Worm (Caenorhabditis elegans): Measurements from ENCODE around the gene F32G8.2.

The F32G8.2 gene

ce11 chrV:10546749-10547148, 3.1 kb upstream of the F32G8.2 start, which contains the start of gene F25D1.5:
F25D1.5 (minus strand) TSS chrV:10546783.
- TF ChIP-seq unc-62 (GFP tag; optimal IDR thresholded peaks at IDR 0.05): no peak

ce11 chrV:10548981-10549380, 836 bp upstream of the F32G8.2 start, which contains the start of gene srd-34:
srd-34 (minus strand) TSS chrV:10549081.
- no peak for TF ChIP-seq unc-62 (GFP tag; optimal IDR thresholded peaks at IDR 0.05)

ce11 chrV:10555239-10555638, 5.4 kb downstream of the F32G8.2 start, which contains the start of gene F32G8.3:
F32G8.3 (minus strand) TSS chrV:10555339.
- TF ChIP-seq unc-62 (GFP tag; optimal IDR thresholded peaks at IDR 0.05): no peak

ce11 chrV:10556362-10556761, 6.5 kb downstream of the F32G8.2 start:
- TF ChIP-seq unc-62 (GFP tag; optimal IDR thresholded peaks at IDR 0.05): no peak

DNA sequence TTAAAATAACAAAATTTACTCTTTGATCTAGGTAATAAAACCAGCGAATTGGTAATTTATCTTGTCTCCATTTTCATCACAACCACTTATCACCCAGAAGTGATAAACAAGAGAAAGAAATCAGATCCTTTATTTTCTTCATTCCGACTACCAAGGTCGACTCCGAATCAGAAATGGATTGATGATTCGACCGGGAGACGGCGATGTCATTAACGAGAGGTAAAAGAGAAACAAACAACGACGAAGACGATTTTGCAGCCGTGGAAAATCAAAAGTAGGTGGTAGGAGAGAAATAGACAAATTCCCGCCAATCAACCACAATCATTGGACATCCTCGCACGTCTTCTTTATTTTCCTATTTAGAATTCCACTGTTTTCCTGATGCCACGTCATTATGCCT, 7.3 kb downstream of the F32G8.2 start:
- TF ChIP-seq unc-62 (GFP tag; optimal IDR thresholded peaks at IDR 0.05): no peak

DNA sequence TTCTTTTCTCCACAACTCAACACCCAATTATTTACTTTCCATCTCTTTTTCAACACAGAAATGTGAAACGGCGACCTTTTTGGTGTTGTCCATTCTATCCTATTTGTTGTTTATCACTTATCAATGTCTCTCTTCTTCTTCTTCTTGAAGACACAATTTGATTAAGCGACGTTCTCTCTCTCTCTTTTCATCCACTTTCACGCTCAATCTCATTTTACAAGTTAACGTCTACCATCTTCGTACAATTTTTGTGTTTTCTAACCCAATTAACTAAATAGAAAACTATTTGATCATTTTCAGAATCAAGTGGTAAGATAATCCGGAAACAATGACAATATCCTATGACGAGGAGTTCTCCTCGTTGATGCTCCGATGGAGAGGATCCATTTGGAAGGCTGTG, 7.9 kb downstream of the F32G8.2 start, which contains the start of gene best-14:
Gene best-14 (plus strand): TSS at position 301 of the 400 bp plus-strand sequence.
- TF ChIP-seq unc-62 (GFP tag; optimal IDR thresholded peaks at IDR 0.05): no peak

- TF ChIP-seq unc-62 (GFP tag; optimal IDR thresholded peaks at IDR 0.05): no peak
Observed at ce11 chrV:10560621-10561020, 10.8 kb downstream of the F32G8.2 start, which contains the start of gene col-152. col-152 (plus strand) TSS chrV:10560921.

ce11 chrV:10561632-10562031, 11.8 kb downstream of the F32G8.2 start:
- no peak for TF ChIP-seq unc-62 (GFP tag; optimal IDR thresholded peaks at IDR 0.05)

DNA sequence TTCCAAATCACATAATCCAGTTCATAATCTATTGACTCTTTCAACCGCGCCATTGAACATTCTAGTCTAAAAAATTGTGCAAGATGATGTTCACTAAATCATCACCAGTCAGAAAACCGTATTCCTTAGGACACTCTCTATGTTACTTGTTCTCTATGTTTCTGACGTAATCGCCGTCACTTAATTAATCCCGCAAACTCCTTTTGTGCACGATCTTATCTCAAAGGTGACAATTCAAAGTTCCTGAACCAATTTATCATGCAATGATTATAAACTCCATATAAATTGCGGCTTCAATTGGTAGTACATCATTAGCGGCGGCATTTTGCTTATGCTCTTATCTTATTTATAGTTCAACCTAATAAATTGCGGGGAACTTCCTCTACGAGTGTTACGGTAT, 13.0 kb downstream of the F32G8.2 start:
- TF ChIP-seq unc-62 (GFP tag; optimal IDR thresholded peaks at IDR 0.05): no peak

- no peak for TF ChIP-seq unc-62 (GFP tag; optimal IDR thresholded peaks at IDR 0.05)
Observed at ce11 chrV:10564140-10564539, 14.3 kb downstream of the F32G8.2 start.

DNA sequence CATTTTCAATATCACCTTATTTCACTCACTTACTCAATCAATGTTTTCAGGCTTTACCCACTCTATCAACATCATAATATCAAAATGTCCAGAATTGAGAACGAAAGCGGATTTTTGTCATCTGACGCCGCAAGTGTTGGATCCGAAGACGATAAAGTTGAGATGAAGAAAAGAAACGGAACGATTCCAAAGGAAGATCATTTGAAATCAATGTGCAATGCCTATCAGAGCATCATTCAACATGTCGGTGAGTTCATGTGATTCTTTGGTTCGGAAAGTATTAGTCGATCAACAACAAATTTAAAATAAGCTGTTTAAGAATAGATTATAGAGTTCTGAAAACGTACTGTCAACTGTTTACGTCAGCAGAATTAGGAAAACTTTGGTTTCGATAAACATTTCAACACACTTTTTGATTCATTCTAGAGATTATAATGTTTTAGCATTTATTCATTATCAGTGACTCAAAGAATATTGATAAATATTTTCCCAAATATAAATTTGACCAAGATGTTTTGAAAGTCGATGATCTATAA, 15.1 kb downstream of the F32G8.2 start, which contains the start of gene cat-4:
Gene cat-4 (plus strand): TSS at position 51 of the 536 bp plus-strand sequence.
- TF ChIP-seq unc-62 (GFP tag; optimal IDR thresholded peaks at IDR 0.05): no peak

- TF ChIP-seq unc-62 (GFP tag; optimal IDR thresholded peaks at IDR 0.05): no peak
Observed at ce11 chrV:10568496-10568895, 18.7 kb downstream of the F32G8.2 start.

ce11 chrV:10571523-10571922, 21.7 kb downstream of the F32G8.2 start:
- no peak for TF ChIP-seq unc-62 (GFP tag; optimal IDR thresholded peaks at IDR 0.05)

DNA sequence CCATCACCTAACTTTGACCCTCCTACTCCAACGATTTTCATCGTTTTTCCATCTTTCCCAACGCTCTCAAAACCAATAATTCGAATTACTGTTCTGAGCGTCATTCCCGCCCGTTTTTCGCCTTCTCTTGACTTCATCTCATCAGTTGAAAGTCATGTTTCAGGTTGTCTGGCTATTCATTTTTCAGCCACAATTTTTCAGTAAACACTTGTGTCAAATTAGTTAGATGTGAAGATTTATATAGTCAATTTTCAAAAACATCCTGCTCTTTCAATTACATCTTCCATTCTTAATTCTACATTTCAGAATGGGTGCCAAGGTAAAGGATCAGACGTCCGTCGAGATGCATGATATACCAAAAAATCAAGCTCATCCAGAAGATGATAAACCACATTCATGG, 22.8 kb downstream of the F32G8.2 start, which contains the start of gene del-6:
Gene del-6 (plus strand): TSS at position 301 of the 400 bp plus-strand sequence.
- no peak for TF ChIP-seq unc-62 (GFP tag; optimal IDR thresholded peaks at IDR 0.05)

- TF ChIP-seq unc-62 (GFP tag; optimal IDR thresholded peaks at IDR 0.05): no peak
Observed at ce11 chrV:10574197-10574596, 24.4 kb downstream of the F32G8.2 start.

ce11 chrV:10576319-10576718, 26.5 kb downstream of the F32G8.2 start, which contains the start of gene vps-54:
vps-54 (minus strand) TSS chrV:10576419.
- TF ChIP-seq unc-62 (GFP tag; optimal IDR thresholded peaks at IDR 0.05): no peak

DNA sequence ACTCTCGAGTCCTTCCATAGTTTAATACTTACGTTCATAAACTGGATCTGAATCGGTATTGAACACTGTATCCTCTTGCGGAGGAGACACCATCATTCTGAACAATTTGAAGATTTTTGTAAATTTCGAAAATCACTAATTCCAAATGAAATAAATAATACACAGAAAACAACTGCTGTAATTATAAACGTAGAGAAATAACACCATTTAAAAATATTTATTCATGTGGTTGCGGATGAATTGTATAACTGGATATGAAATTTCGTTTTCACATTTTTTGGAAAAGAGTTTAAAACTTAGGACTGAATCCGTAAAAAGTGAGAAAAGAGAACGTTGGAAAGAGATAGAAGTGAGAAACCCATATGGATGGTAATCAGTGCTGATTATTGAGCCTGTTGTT, 28.4 kb downstream of the F32G8.2 start, which contains the start of gene mics-1:
Gene mics-1 (minus strand): TSS at position 101 of the 400 bp plus-strand sequence.
- no peak for TF ChIP-seq unc-62 (GFP tag; optimal IDR thresholded peaks at IDR 0.05)
